Worm (Caenorhabditis elegans) whole organism, young adult: ENCODE measurements around the gene ift-139.

Source experiments
- B0019.2 ChIP-seq: fragments of 200-800 bp; sonication (Bioruptor generic); conservative IDR thresholded peaks from 2 replicates; pipeline ENCODE4 v1.3.6; 2022; ENCODE audit warnings: missing genetic modification reagents, missing genetic modification characterization, missing compliant biosample characterization
- C17E4.6 ChIP-seq: fragments of 200-800 bp; sonication (Bioruptor generic); IDR thresholded peaks from 2 replicates; pipeline ENCODE4 v1.3.6; 2022; ENCODE audit warnings: missing genetic modification reagents, missing genetic modification characterization, missing compliant biosample characterization
- F23B12.7 ChIP-seq: sonication (generic microtip); optimal IDR thresholded peaks from 2 replicates; lab custom pipeline; 2017; ENCODE audit warnings: missing genetic modification characterization, mild to moderate bottlenecking, missing compliant biosample characterization, antibody characterized with exemption, moderate library complexity; ENCODE audit not compliant: insufficient read depth
- F39B2.1 ChIP-seq: fragments of 200-800 bp; sonication (Bioruptor generic); IDR thresholded peaks from 2 replicates; pipeline ENCODE4 v1.3.6; 2022; ENCODE audit warnings: missing genetic modification reagents, missing genetic modification characterization, missing compliant biosample characterization
- F55B11.4 ChIP-seq: sonication (generic microtip); optimal IDR thresholded peaks from 2 replicates; lab custom pipeline; 2016; ENCODE audit warnings: missing compliant biosample characterization, missing genetic modification characterization, borderline replicate concordance; ENCODE audit not compliant: insufficient read depth
- T07F8.4 ChIP-seq: sonication (generic microtip); optimal IDR thresholded peaks from 2 replicates; lab custom pipeline; 2016; ENCODE audit warnings: mild to moderate bottlenecking, missing genetic modification characterization, moderate library complexity, missing compliant biosample characterization
- T26A5.8 ChIP-seq: sonication (generic microtip); optimal IDR thresholded peaks from 2 replicates; lab custom pipeline; 2016; ENCODE audit warnings: missing genetic modification characterization, missing compliant biosample characterization
- Y67H2A.10 ChIP-seq: fragments of 200-800 bp; sonication (Bioruptor generic); conservative IDR thresholded peaks from 2 replicates; pipeline ENCODE4 v1.3.6; 2022; ENCODE audit warnings: missing genetic modification reagents, missing genetic modification characterization, missing compliant biosample characterization
- ama-1 ChIP-seq, 3 experiments: fragments of 150-350 bp in 1 of 3; sonication (generic microtip) in 2 of 3; optimal IDR thresholded peaks; 2 replicates each; lab custom pipeline; 2014 to 2018; ENCODE audit warnings: missing biosample characterization in 2 of 3, missing genetic modification characterization in 2 of 3, missing genetic modification reagents in 2 of 3
- bed-2 ChIP-seq: fragments of 200-800 bp; sonication (Bioruptor generic); IDR thresholded peaks from 2 replicates; pipeline ENCODE4 v1.3.6; 2022; ENCODE audit warnings: missing genetic modification reagents, missing genetic modification characterization, missing compliant biosample characterization
- ccch-3 ChIP-seq: fragments of 200-800 bp; sonication (Bioruptor generic); optimal IDR thresholded peaks from 2 replicates; lab custom pipeline; 2018; ENCODE audit warnings: mild to moderate bottlenecking, missing genetic modification characterization, missing compliant biosample characterization
- cebp-1 ChIP-seq, 2 experiments: fragments of 200-800 bp in 1 of 2; sonication (Bioruptor generic) in 1 of 2; sonication (generic microtip) in 1 of 2; IDR thresholded peaks in 1 of 2; optimal IDR thresholded peaks in 1 of 2; 2 replicates each; pipeline versions ENCODE4 v1.3.6 to Lab custom; 2017 to 2022; ENCODE audit warnings: missing compliant biosample characterization in 2 of 2, missing genetic modification characterization in 2 of 2, mild to moderate bottlenecking in 1 of 2, missing genetic modification reagents in 1 of 2, moderate library complexity in 1 of 2
- ceh-100 ChIP-seq: fragments of 200-800 bp; sonication (Bioruptor generic); IDR thresholded peaks from 2 replicates; pipeline ENCODE4 v1.3.6; 2022; ENCODE audit warnings: missing genetic modification reagents, missing genetic modification characterization, missing compliant biosample characterization
- ceh-27 ChIP-seq: fragments of 200-800 bp; sonication (Bioruptor generic); optimal IDR thresholded peaks from 2 replicates; lab custom pipeline; 2018; ENCODE audit warnings: mild to moderate bottlenecking, missing genetic modification characterization, moderate library complexity, missing compliant biosample characterization
- dpff-1 ChIP-seq: sonication (generic microtip); optimal IDR thresholded peaks from 2 replicates; lab custom pipeline; 2017; ENCODE audit warnings: mild to moderate bottlenecking, missing genetic modification characterization, missing compliant biosample characterization
- ets-4 ChIP-seq: fragments of 200-800 bp; sonication (Bioruptor generic); optimal IDR thresholded peaks from 2 replicates; lab custom pipeline; 2018; ENCODE audit warnings: mild to moderate bottlenecking, missing genetic modification characterization, missing compliant biosample characterization
- hmg-1.2 ChIP-seq: fragments of 200-800 bp; sonication (Bioruptor generic); IDR thresholded peaks from 2 replicates; pipeline ENCODE4 v1.3.6; 2022; ENCODE audit warnings: missing genetic modification reagents, missing genetic modification characterization, missing compliant biosample characterization
- hmg-20 ChIP-seq: fragments of 200-800 bp; sonication (Bioruptor generic); IDR thresholded peaks from 2 replicates; pipeline ENCODE4 v1.3.6; 2022; ENCODE audit warnings: missing genetic modification reagents, missing genetic modification characterization, missing compliant biosample characterization
- let-607 ChIP-seq, 2 experiments: fragments of 200-800 bp in 1 of 2; sonication (Bioruptor generic) in 1 of 2; sonication (generic microtip) in 1 of 2; optimal IDR thresholded peaks; 2 replicates each; lab custom pipeline; 2016 to 2018; ENCODE audit warnings: mild to moderate bottlenecking in 2 of 2, missing compliant biosample characterization in 2 of 2, missing genetic modification characterization in 2 of 2, moderate library complexity in 2 of 2, missing genotype in 1 of 2
- lin-35 ChIP-seq, 3 experiments: fragments of 150-350 bp in 2 of 3; sonication (generic microtip) in 1 of 3; optimal IDR thresholded peaks; 2 replicates each; lab custom pipeline; 2014 to 2018; ENCODE audit warnings: missing biosample characterization in 3 of 3, missing genetic modification characterization in 3 of 3, missing genetic modification reagents in 3 of 3
- lsl-1 ChIP-seq: fragments of 200-800 bp; sonication (Bioruptor generic); optimal IDR thresholded peaks from 2 replicates; lab custom pipeline; 2018; ENCODE audit warnings: mild to moderate bottlenecking, missing genetic modification characterization, moderate library complexity, missing compliant biosample characterization
- madf-3 ChIP-seq: fragments of 200-800 bp; sonication (Bioruptor generic); IDR thresholded peaks from 2 replicates; pipeline ENCODE4 v1.3.6; 2022; ENCODE audit warnings: missing genetic modification reagents, missing genetic modification characterization, missing compliant biosample characterization
- mel-28 ChIP-seq: sonication (generic microtip); optimal IDR thresholded peaks from 2 replicates; lab custom pipeline; 2016; ENCODE audit warnings: borderline replicate concordance, mild to moderate bottlenecking, missing genetic modification characterization, missing compliant biosample characterization
- nfya-1 ChIP-seq: sonication (generic microtip); optimal IDR thresholded peaks from 2 replicates; lab custom pipeline; 2017; ENCODE audit warnings: antibody characterized with exemption, missing compliant biosample characterization, missing genetic modification characterization, borderline replicate concordance; ENCODE audit not compliant: insufficient read depth
- nfya-2 ChIP-seq: fragments of 200-800 bp; sonication (Bioruptor generic); IDR thresholded peaks from 2 replicates; pipeline ENCODE4 v1.3.6; 2022; ENCODE audit warnings: missing genetic modification reagents, missing genetic modification characterization, missing compliant biosample characterization
- nfyb-1 ChIP-seq: fragments of 200-800 bp; sonication (Bioruptor generic); IDR thresholded peaks from 2 replicates; pipeline ENCODE4 v1.3.6; 2022; ENCODE audit warnings: missing genetic modification reagents, missing genetic modification characterization, missing compliant biosample characterization
- nhr-80 ChIP-seq: sonication (generic microtip); optimal IDR thresholded peaks from 2 replicates; lab custom pipeline; 2016; ENCODE audit warnings: missing genetic modification characterization, missing compliant biosample characterization
- pha-4 ChIP-seq: fragments of 150-350 bp; sonication (generic microtip); optimal IDR thresholded peaks from 2 replicates; lab custom pipeline; 2014; ENCODE audit warnings: missing biosample characterization, missing genetic modification reagents, missing genetic modification characterization
- rcor-1 ChIP-seq: fragments of 200-800 bp; sonication (Bioruptor generic); IDR thresholded peaks from 2 replicates; pipeline ENCODE4 v1.3.6; 2022; ENCODE audit warnings: missing genetic modification reagents, missing genetic modification characterization, missing compliant biosample characterization
- repo-1 ChIP-seq: sonication (generic microtip); optimal IDR thresholded peaks from 2 replicates; lab custom pipeline; 2017; ENCODE audit warnings: mild to moderate bottlenecking, missing genetic modification characterization, missing compliant biosample characterization
- snpc-1.3 ChIP-seq: sonication (generic microtip); optimal IDR thresholded peaks from 2 replicates; lab custom pipeline; 2017; ENCODE audit warnings: missing genetic modification characterization, mild to moderate bottlenecking, missing compliant biosample characterization, antibody characterized with exemption, moderate library complexity, missing genotype, missing genetic modification reagents; ENCODE audit not compliant: insufficient read depth
- snpc-3.4 ChIP-seq: sonication (generic microtip); optimal IDR thresholded peaks from 2 replicates; lab custom pipeline; 2017; ENCODE audit warnings: missing genetic modification characterization, mild to moderate bottlenecking, missing compliant biosample characterization, antibody characterized with exemption, moderate library complexity, missing genotype, missing genetic modification reagents
- tlf-1 ChIP-seq: fragments of 200-800 bp; sonication (Bioruptor generic); optimal IDR thresholded peaks from 2 replicates; lab custom pipeline; 2018; ENCODE audit warnings: mild to moderate bottlenecking, missing genetic modification characterization, missing compliant biosample characterization
- xnd-1 ChIP-seq: sonication (generic microtip); optimal IDR thresholded peaks from 2 replicates; lab custom pipeline; 2016; ENCODE audit warnings: missing genotype, missing genetic modification reagents, missing genetic modification characterization, missing compliant biosample characterization
- zfh-2 ChIP-seq: fragments of 200-800 bp; sonication (Bioruptor generic); conservative IDR thresholded peaks from 2 replicates; pipeline ENCODE4 v1.3.6; 2022; ENCODE audit warnings: missing genetic modification reagents, missing genetic modification characterization, missing compliant biosample characterization
- zim-3 ChIP-seq: sonication (generic microtip); optimal IDR thresholded peaks from 2 replicates; lab custom pipeline; 2017; ENCODE audit warnings: mild to moderate bottlenecking, missing genetic modification characterization, moderate library complexity, missing compliant biosample characterization
- ztf-22 ChIP-seq: fragments of 200-800 bp; sonication (Bioruptor generic); optimal IDR thresholded peaks from 2 replicates; lab custom pipeline; 2018; ENCODE audit warnings: mild to moderate bottlenecking, missing genetic modification characterization, moderate library complexity, missing compliant biosample characterization

Gene ift-139

DNA sequence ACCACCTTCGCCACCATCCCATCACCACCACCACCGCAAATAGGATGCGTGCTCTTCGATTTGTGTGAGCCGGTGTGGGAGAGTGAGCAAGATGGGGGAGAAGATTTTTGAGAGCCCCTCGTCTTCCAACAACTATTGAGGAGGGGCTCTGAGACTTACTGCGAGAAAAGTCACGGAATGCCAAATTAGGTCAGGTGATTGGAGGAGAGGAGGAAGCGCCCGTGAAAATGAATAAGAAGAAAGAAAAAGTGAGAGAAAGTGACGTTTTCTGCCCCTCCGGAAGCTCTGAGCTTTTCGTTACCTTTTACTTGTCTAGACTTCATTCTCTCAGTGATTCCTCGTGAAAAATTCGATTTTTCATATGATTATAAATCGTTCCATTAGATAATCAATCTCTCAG is 40.6 kb downstream of the ift-139 start:
- TF ChIP-seq B0019.2 (no peak), zfh-2 (GFP tag; lab: Robert Waterston, UW) (0 out of 2 replicates have a peak, but pooled peaks have one; percentile 18)
- TF ChIP-seq, all 124 proteins: peak for 1

DNA sequence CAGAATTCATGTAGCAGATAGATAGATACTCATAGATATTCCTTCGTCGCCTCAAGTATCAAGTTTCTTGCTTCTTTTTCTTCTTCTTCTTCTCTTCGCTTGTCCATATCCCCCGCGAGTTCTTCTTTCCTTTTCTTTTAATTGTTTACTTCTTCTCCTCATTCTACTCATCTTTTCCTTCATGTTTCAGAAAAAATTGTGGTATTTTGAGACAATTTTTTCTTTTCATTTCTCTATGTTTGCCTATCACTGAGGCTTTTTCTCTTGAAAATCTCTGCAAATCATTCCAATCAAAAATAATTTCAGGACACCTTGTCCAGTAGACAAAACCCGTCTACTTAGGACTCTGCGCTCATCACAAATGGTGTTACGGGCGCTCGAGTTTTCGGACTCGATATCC is 46.4 kb downstream of the ift-139 start, which contains the start of gene T04C9.1:
Gene T04C9.1 (plus strand): TSS at position 301 of the 400 bp plus-strand sequence.
- TF ChIP-seq T26A5.8 (tag; lab: Kevin White, UChicago) (no peak), cebp-1 (GFP tag; IDR thresholded peaks at IDR 0.05; lab: Robert Waterston, UW) (no peak), cebp-1 (tag; optimal IDR thresholded peaks at IDR 0.05; lab: Kevin White, UChicago) (no peak), rcor-1 (GFP tag; lab: Robert Waterston, UW) (no peak), F55B11.4 (no peak), zim-3 (no peak), nfyb-1 (GFP tag; lab: Robert Waterston, UW) (no peak)

DNA sequence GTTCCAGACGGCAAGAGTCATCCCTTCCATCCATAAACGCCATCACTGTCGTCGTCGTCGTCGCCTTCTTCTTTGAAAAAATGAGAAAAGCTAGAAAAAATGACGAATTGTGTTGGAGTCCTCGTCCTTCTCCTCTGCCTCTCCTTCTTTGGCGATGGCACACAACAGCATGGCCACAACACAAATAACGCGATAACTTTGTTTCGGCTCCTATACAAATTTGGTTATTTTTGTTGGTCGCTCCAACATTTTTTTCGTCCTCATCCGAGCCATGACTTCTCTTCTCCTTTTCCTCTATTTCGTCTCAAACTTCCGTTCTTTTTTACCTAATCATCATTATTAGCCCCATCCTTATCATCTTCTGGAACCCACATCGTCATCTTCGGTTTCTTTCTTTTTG is 47.2 kb downstream of the ift-139 start:
- TF ChIP-seq nfya-1 (tag; lab: Kevin White, UChicago) (no peak), lin-35 (GFP tag; optimal IDR thresholded peaks at IDR 0.05; lab: Kevin White, UChicago) (no peak), F39B2.1 (GFP tag; lab: Robert Waterston, UW) (no peak), B0019.2 (no peak), hmg-20 (GFP tag; lab: Robert Waterston, UW) (no peak), dpff-1 (tag; lab: Kevin White, UChicago) (no peak), mel-28 (tag; lab: Kevin White, UChicago) (no peak)

DNA sequence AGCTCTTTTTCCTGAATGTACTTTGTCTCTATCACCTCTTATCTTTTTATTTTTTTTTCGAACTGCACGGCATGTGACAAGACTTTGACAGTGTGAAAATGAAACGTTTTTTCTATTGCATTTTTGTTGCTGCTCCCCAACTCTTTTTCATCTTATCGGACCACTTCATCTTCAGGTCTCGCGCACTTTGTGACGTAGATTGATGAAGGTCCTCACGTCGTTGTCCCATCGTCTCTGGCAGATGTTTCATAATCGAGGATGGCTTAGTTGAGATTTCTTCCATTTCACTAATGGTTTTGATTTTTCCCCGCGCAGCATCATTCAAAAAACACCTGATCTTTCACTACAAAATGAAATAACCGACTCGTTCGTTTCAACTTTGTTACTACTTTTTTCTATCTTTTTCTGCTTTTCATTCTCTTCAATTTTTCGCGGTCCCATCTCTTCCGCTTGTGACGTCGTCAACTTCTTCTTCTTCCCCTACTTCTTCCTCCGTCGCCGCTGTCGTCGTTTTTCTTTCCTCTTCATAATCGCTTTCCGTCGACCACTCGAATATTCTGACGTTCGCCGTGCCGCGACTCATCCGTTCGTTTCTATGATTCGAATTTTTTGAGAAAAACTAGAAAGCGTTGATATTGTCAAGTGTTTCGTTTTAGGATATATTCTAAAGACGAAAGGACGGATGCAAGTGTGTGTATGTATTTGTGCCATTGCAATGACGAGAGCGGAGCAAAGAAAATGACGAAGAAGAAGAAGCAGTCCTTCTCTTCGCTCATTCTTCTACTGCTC is 47.9 kb downstream of the ift-139 start, which contains the start of gene T04C9.2:
Gene T04C9.2 (plus strand): TSS at position 739 of the 789 bp plus-strand sequence.
- TF ChIP-seq nhr-80 (tag; lab: Kevin White, UChicago) (peak; percentile 45), cebp-1 (GFP tag; IDR thresholded peaks at IDR 0.05; lab: Robert Waterston, UW) (no peak), cebp-1 (tag; optimal IDR thresholded peaks at IDR 0.05; lab: Kevin White, UChicago) (peak; percentile 44), ztf-22 (GFP tag; lab: Kevin White, UChicago) (no peak), ama-1 (optimal IDR thresholded peaks at IDR 0.05; lab: Kevin White, UChicago) (no peak), ama-1 (GFP tag; optimal IDR thresholded peaks at IDR 0.05; lab: Kevin White, UChicago) (no peak), F23B12.7 (tag; lab: Kevin White, UChicago) (no peak), pha-4 (tag; lab: Kevin White, UChicago) (no peak), let-607 (tag; optimal IDR thresholded peaks at IDR 0.05; lab: Kevin White, UChicago) (peak in 1 of 2 experiments; percentile 29)

DNA sequence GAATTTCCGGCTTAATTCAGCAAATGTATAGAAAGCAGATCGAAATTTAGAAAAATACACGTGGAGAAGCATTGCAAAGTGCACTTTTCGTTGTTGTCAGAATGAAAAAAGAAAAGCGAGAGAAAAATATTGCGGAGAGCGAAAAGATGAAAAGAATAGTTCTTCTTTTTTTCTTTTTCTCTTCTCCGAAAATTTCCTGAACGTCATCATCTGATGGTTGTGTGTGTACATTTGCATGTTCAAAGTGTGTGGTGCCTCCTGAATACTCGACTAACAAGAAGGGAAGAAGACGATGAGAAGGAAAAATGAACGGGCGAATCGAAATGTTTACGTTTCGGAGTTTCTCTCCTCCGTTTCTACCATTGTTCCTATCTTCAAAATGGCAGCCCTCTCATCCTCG is 49.2 kb downstream of the ift-139 start:
- TF ChIP-seq bed-2 (GFP tag; lab: Robert Waterston, UW) (no peak), ccch-3 (GFP tag; lab: Kevin White, UChicago) (no peak), ets-4 (GFP tag; lab: Kevin White, UChicago) (no peak), nfya-2 (no peak), B0019.2 (no peak), C17E4.6 (GFP tag; lab: Robert Waterston, UW) (no peak), tlf-1 (GFP tag; lab: Kevin White, UChicago) (no peak), lsl-1 (GFP tag; lab: Kevin White, UChicago) (no peak), ceh-100 (GFP tag; lab: Robert Waterston, UW) (no peak), F55B11.4 (no peak), hmg-1.2 (GFP tag; lab: Robert Waterston, UW) (no peak), madf-3 (no peak), T07F8.4 (tag; lab: Kevin White, UChicago) (no peak), repo-1 (tag; lab: Kevin White, UChicago) (no peak), xnd-1 (tag; lab: Kevin White, UChicago) (no peak), zim-3 (no peak), ceh-27 (no peak), Y67H2A.10 (GFP tag; lab: Robert Waterston, UW) (no peak), snpc-1.3 (no peak), snpc-3.4 (no peak)
